Worm (Caenorhabditis elegans) whole organism, L1 larva: ENCODE measurements around the gene ZC204.6.

Experiments
- C04F5.9 ChIP-seq: sonication (generic microtip); optimal IDR thresholded peaks from 2 replicates; lab custom pipeline; 2016; ENCODE audit warnings: missing genetic modification characterization, missing compliant biosample characterization
- C34B4.2 ChIP-seq: sonication (generic microtip); optimal IDR thresholded peaks from 2 replicates; lab custom pipeline; 2017; ENCODE audit warnings: mild to moderate bottlenecking, missing genetic modification characterization, missing compliant biosample characterization
- F16B12.6 ChIP-seq: fragments of 150-350 bp; optimal IDR thresholded peaks from 2 replicates; lab custom pipeline; 2014; ENCODE audit warnings: missing biosample characterization, missing genetic modification characterization
- Y116A8C.19 ChIP-seq: sonication (generic microtip); optimal IDR thresholded peaks from 2 replicates; lab custom pipeline; 2016; ENCODE audit warnings: missing compliant biosample characterization, missing genetic modification characterization, borderline replicate concordance
- aha-1 ChIP-seq: fragments of 150-350 bp; optimal IDR thresholded peaks from 2 replicates; lab custom pipeline; 2014; ENCODE audit warnings: missing biosample characterization, missing genetic modification characterization
- alr-1 ChIP-seq: fragments of 200-800 bp; sonication (Bioruptor generic); optimal IDR thresholded peaks from 2 replicates; lab custom pipeline; 2018; ENCODE audit warnings: borderline replicate concordance, mild to moderate bottlenecking, missing genetic modification characterization, missing compliant biosample characterization
- ceh-63 ChIP-seq: fragments of 200-800 bp; sonication (Bioruptor generic); optimal IDR thresholded peaks from 2 replicates; lab custom pipeline; 2018; ENCODE audit warnings: mild to moderate bottlenecking, missing genetic modification characterization, missing compliant biosample characterization
- ceh-8 ChIP-seq: fragments of 200-800 bp; sonication (Bioruptor generic); optimal IDR thresholded peaks from 2 replicates; lab custom pipeline; 2018; ENCODE audit warnings: mild to moderate bottlenecking, missing genetic modification characterization, moderate library complexity, missing compliant biosample characterization
- ceh-82 ChIP-seq, 3 experiments: fragments of 150-350 bp in 1 of 3; sonication (generic microtip) in 2 of 3; optimal IDR thresholded peaks; 2 replicates each; lab custom pipeline; 2014 to 2017; ENCODE audit warnings: missing biosample characterization in 3 of 3, missing genetic modification characterization in 3 of 3
- dpl-1 ChIP-seq, 3 experiments: fragments of 150-350 bp in 2 of 3; sonication (generic microtip) in 1 of 3; optimal IDR thresholded peaks; 2 replicates each; lab custom pipeline; 2014 to 2017; ENCODE audit warnings: missing biosample characterization in 3 of 3, missing genetic modification characterization in 3 of 3, missing genetic modification reagents in 3 of 3
- efl-1 ChIP-seq, 4 experiments: fragments of 150-350 bp; optimal IDR thresholded peaks in 3 of 4; peaks in 1 of 4; 1 replicate in 1 of 4; 2 replicates in 3 of 4; lab custom pipeline; 2014; ENCODE audit warnings: missing biosample characterization in 2 of 4, missing genetic modification characterization in 2 of 4, missing genetic modification reagents in 2 of 4
- egl-13 ChIP-seq: sonication (generic microtip); optimal IDR thresholded peaks from 2 replicates; lab custom pipeline; 2016; ENCODE audit warnings: missing genotype, missing genetic modification reagents, missing genetic modification characterization, missing compliant biosample characterization
- egl-27 ChIP-seq, 2 experiments: fragments of 150-350 bp in 1 of 2; sonication (generic microtip); optimal IDR thresholded peaks; 3 replicates each; lab custom pipeline; 2017 to 2018; ENCODE audit warnings: missing biosample characterization in 2 of 2, missing genetic modification characterization in 2 of 2, missing genetic modification reagents in 2 of 2
- elt-2 ChIP-seq: sonication (generic microtip); optimal IDR thresholded peaks from 2 replicates; lab custom pipeline; 2016; ENCODE audit warnings: missing genetic modification characterization, mild to moderate bottlenecking, inconsistent platforms, missing compliant biosample characterization, missing genetic modification reagents
- fkh-4 ChIP-seq: sonication (generic microtip); optimal IDR thresholded peaks from 2 replicates; lab custom pipeline; 2016; ENCODE audit warnings: missing compliant biosample characterization, missing genetic modification characterization, borderline replicate concordance
- fos-1 ChIP-seq: fragments of 150-350 bp; optimal IDR thresholded peaks from 2 replicates; lab custom pipeline; 2014; ENCODE audit warnings: missing biosample characterization, missing genetic modification characterization
- grh-1 ChIP-seq: fragments of 200-800 bp; sonication (Bioruptor generic); IDR thresholded peaks from 2 replicates; pipeline ENCODE4 v1.3.6; 2022; ENCODE audit warnings: missing genetic modification reagents, missing genetic modification characterization, missing compliant biosample characterization
- hlh-17 ChIP-seq: fragments of 200-800 bp; sonication (Bioruptor generic); optimal IDR thresholded peaks from 2 replicates; lab custom pipeline; 2018; ENCODE audit warnings: missing genetic modification characterization, mild to moderate bottlenecking, missing compliant biosample characterization, moderate library complexity, borderline replicate concordance
- irx-1 ChIP-seq: sonication (generic microtip); optimal IDR thresholded peaks from 2 replicates; lab custom pipeline; 2016; ENCODE audit warnings: missing genetic modification characterization, missing compliant biosample characterization
- jun-1 ChIP-seq: fragments of 150-350 bp; optimal IDR thresholded peaks from 2 replicates; lab custom pipeline; 2014; ENCODE audit warnings: missing biosample characterization, missing genetic modification reagents, missing genetic modification characterization
- lin-13 ChIP-seq: fragments of 150-350 bp; optimal IDR thresholded peaks from 2 replicates; lab custom pipeline; 2014; ENCODE audit warnings: missing biosample characterization, missing genetic modification reagents, missing genetic modification characterization
- lin-35 ChIP-seq, 2 experiments: fragments of 150-350 bp; optimal IDR thresholded peaks; 2 replicates each; lab custom pipeline; 2014; ENCODE audit warnings: missing biosample characterization in 2 of 2, missing genetic modification characterization in 2 of 2, missing genetic modification reagents in 2 of 2
- lsy-2 ChIP-seq, 2 experiments: fragments of 150-350 bp; optimal IDR thresholded peaks; 2 replicates each; lab custom pipeline; 2014; ENCODE audit warnings: missing biosample characterization in 2 of 2, missing genetic modification characterization in 2 of 2
- mab-9 ChIP-seq: fragments of 200-800 bp; sonication (Bioruptor generic); IDR thresholded peaks from 2 replicates; pipeline ENCODE4 v1.3.6; 2022; ENCODE audit warnings: missing genetic modification reagents, missing genetic modification characterization, missing compliant biosample characterization
- mdl-1 ChIP-seq, 2 experiments: fragments of 150-350 bp; optimal IDR thresholded peaks; 2 replicates each; lab custom pipeline; 2014 to 2017; ENCODE audit warnings: missing biosample characterization in 2 of 2, missing genetic modification characterization in 2 of 2, inconsistent platforms in 1 of 2
- mep-1 ChIP-seq: fragments of 150-350 bp; optimal IDR thresholded peaks from 2 replicates; lab custom pipeline; 2014; ENCODE audit warnings: missing biosample characterization, missing genetic modification characterization
- nhr-11 ChIP-seq: fragments of 150-350 bp; optimal IDR thresholded peaks from 2 replicates; lab custom pipeline; 2014; ENCODE audit warnings: missing biosample characterization, missing genetic modification characterization
- nhr-12 ChIP-seq: sonication (generic microtip); optimal IDR thresholded peaks from 2 replicates; lab custom pipeline; 2017; ENCODE audit warnings: missing biosample characterization, missing genetic modification characterization
- nhr-20 ChIP-seq: sonication (generic microtip); optimal IDR thresholded peaks from 2 replicates; lab custom pipeline; 2016; ENCODE audit warnings: mild to moderate bottlenecking, missing genetic modification characterization, missing compliant biosample characterization
- nhr-237 ChIP-seq: fragments of 150-350 bp; optimal IDR thresholded peaks from 2 replicates; lab custom pipeline; 2014; ENCODE audit warnings: missing biosample characterization, missing genetic modification characterization
- nhr-28 ChIP-seq: fragments of 150-350 bp; optimal IDR thresholded peaks from 2 replicates; lab custom pipeline; 2014; ENCODE audit warnings: missing biosample characterization, missing genetic modification characterization
- nhr-76 ChIP-seq: sonication (generic microtip); optimal IDR thresholded peaks from 2 replicates; lab custom pipeline; 2017; ENCODE audit warnings: missing biosample characterization, missing genetic modification characterization
- nhr-85 ChIP-seq: sonication (generic microtip); peaks from one replicate; lab custom pipeline; 2016; ENCODE audit warnings: missing genetic modification characterization, inconsistent platforms, missing compliant biosample characterization
- pax-3 ChIP-seq: fragments of 200-800 bp; sonication (Bioruptor generic); optimal IDR thresholded peaks from 2 replicates; lab custom pipeline; 2018; ENCODE audit warnings: mild to moderate bottlenecking, missing genetic modification characterization, moderate library complexity, missing compliant biosample characterization
- skn-1 ChIP-seq: fragments of 150-350 bp; optimal IDR thresholded peaks from 2 replicates; lab custom pipeline; 2014; ENCODE audit warnings: missing biosample characterization, missing genetic modification characterization
- snpc-4 ChIP-seq: fragments of 150-350 bp; optimal IDR thresholded peaks from 2 replicates; lab custom pipeline; 2014; ENCODE audit warnings: missing biosample characterization, missing genetic modification characterization
- tbx-2 ChIP-seq: sonication (generic microtip); optimal IDR thresholded peaks from 2 replicates; lab custom pipeline; 2016; ENCODE audit warnings: missing genetic modification characterization, missing compliant biosample characterization
- tlp-1 ChIP-seq: fragments of 150-350 bp; optimal IDR thresholded peaks from 2 replicates; lab custom pipeline; 2014; ENCODE audit warnings: missing biosample characterization, missing genetic modification characterization
- unc-86 ChIP-seq: sonication (generic microtip); optimal IDR thresholded peaks from 2 replicates; lab custom pipeline; 2016; ENCODE audit warnings: missing genetic modification characterization, missing compliant biosample characterization
- unc-98 ChIP-seq: fragments of 200-800 bp; sonication (Bioruptor generic); IDR thresholded peaks from 2 replicates; pipeline ENCODE4 v1.3.6; 2022; ENCODE audit warnings: missing genetic modification characterization, missing compliant biosample characterization
- vab-15 ChIP-seq: sonication (generic microtip); optimal IDR thresholded peaks from 2 replicates; lab custom pipeline; 2017; ENCODE audit warnings: missing genotype, mild to moderate bottlenecking, missing genetic modification characterization, missing compliant biosample characterization
- zip-4 ChIP-seq: fragments of 200-800 bp; sonication (Bioruptor generic); optimal IDR thresholded peaks from 2 replicates; lab custom pipeline; 2018; ENCODE audit warnings: mild to moderate bottlenecking, missing genetic modification characterization, moderate library complexity, missing compliant biosample characterization
- ztf-11 ChIP-seq, 2 experiments: sonication (generic microtip); optimal IDR thresholded peaks; 2 replicates each; lab custom pipeline; 2016 to 2017; ENCODE audit warnings: missing genetic modification characterization in 2 of 2, missing biosample characterization in 1 of 2, missing compliant biosample characterization in 1 of 2
- ztf-4 ChIP-seq: fragments of 150-350 bp; optimal IDR thresholded peaks from 2 replicates; lab custom pipeline; 2014; ENCODE audit warnings: missing biosample characterization, missing genetic modification characterization

ZC204.6 gene

DNA sequence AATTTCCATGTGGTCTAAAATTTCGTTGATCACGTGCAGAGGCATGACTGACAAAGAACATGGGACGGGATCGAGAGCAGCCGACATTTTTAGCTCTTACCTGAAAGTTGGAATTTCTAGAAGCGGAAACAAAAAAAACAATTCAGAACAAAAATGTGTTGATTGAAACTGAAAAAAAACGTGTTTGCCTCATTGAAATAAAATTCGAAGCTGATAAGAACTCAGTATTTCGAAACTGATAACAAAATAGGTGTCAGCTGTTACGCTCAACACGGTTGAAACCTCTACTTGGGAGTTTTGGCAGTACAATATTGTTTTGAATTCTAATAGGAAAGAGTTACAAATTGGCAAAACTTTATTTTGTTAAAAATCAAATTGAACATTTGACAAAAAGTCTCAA, 35.7 kb downstream of the ZC204.6 start:
- TF ChIP-seq tbx-2 (tag; lab: Kevin White, UChicago) (no peak), pax-3 (tag; lab: Kevin White, UChicago) (no peak), egl-27 (tag; optimal IDR thresholded peaks at IDR 0.05; lab: Kevin White, UChicago) (no peak), nhr-237 (tag; lab: Kevin White, UChicago) (no peak), skn-1 (tag; lab: Kevin White, UChicago) (no peak), nhr-20 (tag; lab: Kevin White, UChicago) (no peak), C34B4.2 (tag; lab: Kevin White, UChicago) (no peak), fkh-4 (no peak), C04F5.9 (tag; lab: Kevin White, UChicago) (no peak), grh-1 (no peak), nhr-28 (tag; lab: Kevin White, UChicago) (no peak), elt-2 (tag; lab: Kevin White, UChicago) (peak; percentile 82), nhr-85 (no peak), lin-35 (GFP tag; optimal IDR thresholded peaks at IDR 0.05; lab: Kevin White, UChicago) (peak in 1 of 2 experiments; percentile 33), nhr-11 (tag; lab: Kevin White, UChicago) (no peak), F16B12.6 (no peak), ceh-82 (tag; optimal IDR thresholded peaks at IDR 0.05; lab: Kevin White, UChicago) (no peak), mdl-1 (tag; optimal IDR thresholded peaks at IDR 0.05; lab: Kevin White, UChicago) (no peak), egl-13 (tag; lab: Kevin White, UChicago) (no peak), unc-86 (tag; lab: Kevin White, UChicago) (no peak), nhr-12 (no peak), tlp-1 (tag; lab: Kevin White, UChicago) (peak; percentile 4)
- TF ChIP-seq, all 84 proteins: peak for 3

ce11 chrII:1607575-1607974, 37.1 kb downstream of the ZC204.6 start:
- peak; percentile 64 for TF ChIP-seq elt-2 (tag; lab: Kevin White, UChicago)
- no peak for TF ChIP-seq nhr-76 (tag; lab: Kevin White, UChicago)
- TF ChIP-seq C34B4.2 (tag; lab: Kevin White, UChicago): no peak
- TF ChIP-seq fos-1 (tag; lab: Kevin White, UChicago): no peak
- TF ChIP-seq Y116A8C.19 (tag; lab: Kevin White, UChicago): no peak

DNA sequence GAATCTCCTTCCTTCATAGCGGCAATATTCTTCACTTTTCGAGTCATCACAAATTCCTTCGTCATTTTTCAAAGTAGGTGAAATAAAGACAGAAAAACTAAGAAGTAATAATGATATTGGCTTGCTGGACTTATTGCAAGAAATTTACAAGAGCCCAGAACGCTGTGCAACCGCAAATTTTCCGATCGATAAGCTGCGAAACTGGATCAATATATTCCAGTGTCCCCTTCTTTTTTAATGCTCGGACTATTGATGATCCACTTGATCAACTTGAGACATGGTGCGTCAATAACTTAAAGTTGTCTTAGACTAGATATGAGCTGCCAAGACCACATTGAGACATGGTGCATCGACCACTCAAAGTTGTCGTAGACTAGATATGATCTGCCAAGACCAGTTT, 38.5 kb downstream of the ZC204.6 start, which contains the start of gene bath-33:
TSS of gene bath-33 (minus strand) at position 101 of the 400 bp plus-strand sequence.
- no peak for TF ChIP-seq grh-1
- TF ChIP-seq nhr-85: no peak
- TF ChIP-seq irx-1 (tag; lab: Kevin White, UChicago): no peak
- no peak for TF ChIP-seq mdl-1 (tag; optimal IDR thresholded peaks at IDR 0.05; lab: Kevin White, UChicago)
- no peak for TF ChIP-seq ztf-11 (tag; optimal IDR thresholded peaks at IDR 0.05; lab: Kevin White, UChicago)
- no peak for TF ChIP-seq ceh-63 (GFP tag; lab: Kevin White, UChicago)
- TF ChIP-seq nhr-237 (tag; lab: Kevin White, UChicago): no peak
- TF ChIP-seq ztf-4 (tag; lab: Kevin White, UChicago): no peak
- TF ChIP-seq nhr-28 (tag; lab: Kevin White, UChicago): no peak
- no peak for TF ChIP-seq hlh-17 (GFP tag; lab: Kevin White, UChicago)
- TF ChIP-seq snpc-4: no peak
- TF ChIP-seq egl-13 (tag; lab: Kevin White, UChicago): no peak
- TF ChIP-seq elt-2 (tag; lab: Kevin White, UChicago): no peak
- no peak for TF ChIP-seq vab-15 (tag; lab: Kevin White, UChicago)
- no peak for TF ChIP-seq dpl-1 (GFP tag; optimal IDR thresholded peaks at IDR 0.05; lab: Kevin White, UChicago)
- no peak for TF ChIP-seq zip-4 (GFP tag; lab: Kevin White, UChicago)
- no peak for TF ChIP-seq nhr-11 (tag; lab: Kevin White, UChicago)
- no peak for TF ChIP-seq jun-1
- TF ChIP-seq F16B12.6: no peak
- TF ChIP-seq tlp-1 (tag; lab: Kevin White, UChicago): no peak
- TF ChIP-seq, all 84 proteins: peak for 0

DNA sequence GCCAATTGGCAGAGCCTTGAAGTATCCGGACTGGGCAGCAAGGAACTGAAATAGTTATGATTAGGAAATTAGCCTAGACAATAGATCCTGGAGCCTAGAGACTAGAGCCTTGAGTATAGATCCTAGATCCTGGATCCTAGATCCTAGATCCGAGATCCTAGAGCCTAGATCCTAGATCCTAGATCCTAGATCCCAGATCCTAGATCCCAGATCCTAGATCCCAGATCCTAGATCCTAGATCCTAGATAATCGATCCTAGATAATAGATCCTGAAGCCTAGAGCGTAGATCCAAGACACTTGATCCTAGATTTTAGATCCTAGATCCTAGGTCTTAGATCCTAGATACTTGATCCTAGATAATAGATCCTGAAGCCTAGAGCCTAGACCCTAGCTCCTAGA, 39.6 kb downstream of the ZC204.6 start:
- no peak for TF ChIP-seq fos-1 (tag; lab: Kevin White, UChicago)
- no peak for TF ChIP-seq C34B4.2 (tag; lab: Kevin White, UChicago)
- TF ChIP-seq alr-1 (tag; lab: Kevin White, UChicago): no peak
- no peak for TF ChIP-seq mab-9 (GFP tag; lab: Robert Waterston, UW)
- TF ChIP-seq mep-1 (tag; lab: Kevin White, UChicago): no peak
- no peak for TF ChIP-seq skn-1 (tag; lab: Kevin White, UChicago)
- no peak for TF ChIP-seq aha-1 (tag; lab: Kevin White, UChicago)
- TF ChIP-seq efl-1 (optimal IDR thresholded peaks at IDR 0.05; lab: Kevin White, UChicago): no peak
- no peak for TF ChIP-seq efl-1 (GFP tag; optimal IDR thresholded peaks at IDR 0.05 in 1 of 2; lab: Kevin White, UChicago)
- TF ChIP-seq lsy-2 (tag; optimal IDR thresholded peaks at IDR 0.05; lab: Kevin White, UChicago): no peak
- TF ChIP-seq F16B12.6: no peak
- TF ChIP-seq ztf-11 (tag; optimal IDR thresholded peaks at IDR 0.05; lab: Kevin White, UChicago): no peak
- TF ChIP-seq lin-13: no peak
- no peak for TF ChIP-seq nhr-12
- TF ChIP-seq unc-98 (GFP tag; lab: Robert Waterston, UW): no peak
- no peak for TF ChIP-seq ceh-8
- TF ChIP-seq ceh-63 (GFP tag; lab: Kevin White, UChicago): no peak
- TF ChIP-seq pax-3 (tag; lab: Kevin White, UChicago): no peak
